Worm (Caenorhabditis elegans) whole organism, L2 larva: ENCODE data around the gene srw-124.
"Not testable (repeated sequence)": the region's sequence is repeated elsewhere in the genome, so short reads cannot be mapped to it uniquely, and the experiment has no call there.

Experiments used
- F13H6.1 ChIP-seq: sonication (generic microtip); optimal IDR thresholded peaks from 2 replicates; lab custom pipeline; 2016; ENCODE audit warnings: missing genetic modification characterization, missing compliant biosample characterization
- R02D3.7 ChIP-seq: fragments of 150-350 bp; optimal IDR thresholded peaks from 2 replicates; lab custom pipeline; 2014; ENCODE audit warnings: missing biosample characterization, missing genetic modification characterization
- Y55F3AM.14 ChIP-seq: fragments of 200-800 bp; sonication (Bioruptor generic); optimal IDR thresholded peaks from 2 replicates; lab custom pipeline; 2018; ENCODE audit warnings: mild to moderate bottlenecking, missing genetic modification characterization, missing compliant biosample characterization
- ZK546.5 ChIP-seq: sonication (generic microtip); optimal IDR thresholded peaks from 2 replicates; lab custom pipeline; 2017; ENCODE audit warnings: missing biosample characterization, missing genetic modification characterization
- alr-1 ChIP-seq: fragments of 150-350 bp; optimal IDR thresholded peaks from 2 replicates; lab custom pipeline; 2014; ENCODE audit warnings: missing biosample characterization, missing genetic modification characterization
- aly-2 ChIP-seq: fragments of 150-350 bp; optimal IDR thresholded peaks from 2 replicates; lab custom pipeline; 2014; ENCODE audit warnings: missing biosample characterization, missing genetic modification characterization
- blmp-1 ChIP-seq: sonication (generic microtip); optimal IDR thresholded peaks from 2 replicates; lab custom pipeline; 2017; ENCODE audit warnings: missing genetic modification characterization, mild to moderate bottlenecking, missing compliant biosample characterization, antibody characterized with exemption, moderate library complexity; ENCODE audit not compliant: insufficient read depth
- ceh-82 ChIP-seq: fragments of 150-350 bp; optimal IDR thresholded peaks from 2 replicates; lab custom pipeline; 2014; ENCODE audit warnings: missing biosample characterization, missing genetic modification characterization
- dmd-4 ChIP-seq: sonication (generic microtip); optimal IDR thresholded peaks from 2 replicates; lab custom pipeline; 2017; ENCODE audit warnings: missing biosample characterization, missing genetic modification characterization
- egl-27 ChIP-seq: sonication (generic microtip); optimal IDR thresholded peaks from 3 replicates; lab custom pipeline; 2017; ENCODE audit warnings: missing biosample characterization, missing genetic modification reagents, missing genetic modification characterization
- elt-1 ChIP-seq: fragments of 150-350 bp; optimal IDR thresholded peaks from 2 replicates; lab custom pipeline; 2014; ENCODE audit warnings: missing biosample characterization, missing genetic modification characterization
- gmeb-1 ChIP-seq: fragments of 150-350 bp; optimal IDR thresholded peaks from 2 replicates; lab custom pipeline; 2014; ENCODE audit warnings: missing biosample characterization, missing genetic modification characterization
- lin-11 ChIP-seq: fragments of 150-350 bp; sonication (generic microtip); optimal IDR thresholded peaks from 2 replicates; lab custom pipeline; 2014; ENCODE audit warnings: missing biosample characterization, missing genetic modification characterization, inconsistent platforms, mixed read lengths
- lin-13 ChIP-seq: fragments of 150-350 bp; optimal IDR thresholded peaks from 2 replicates; lab custom pipeline; 2014; ENCODE audit warnings: missing biosample characterization, missing genetic modification reagents, missing genetic modification characterization
- lsy-2 ChIP-seq, 2 experiments: fragments of 150-350 bp in 1 of 2; sonication (generic microtip) in 1 of 2; optimal IDR thresholded peaks; 2 replicates each; lab custom pipeline; 2014 to 2017; ENCODE audit warnings: missing biosample characterization in 2 of 2, missing genetic modification characterization in 2 of 2
- mbf-1 ChIP-seq: sonication (generic microtip); optimal IDR thresholded peaks from 2 replicates; lab custom pipeline; 2017; ENCODE audit warnings: missing biosample characterization, missing genetic modification characterization
- mdl-1 ChIP-seq, 2 experiments: fragments of 150-350 bp in 1 of 2; sonication (generic microtip) in 1 of 2; optimal IDR thresholded peaks; 2 replicates each; lab custom pipeline; 2017; ENCODE audit warnings: missing biosample characterization in 2 of 2, missing genetic modification characterization in 2 of 2
- nhr-10 ChIP-seq: sonication (generic microtip); optimal IDR thresholded peaks from 2 replicates; lab custom pipeline; 2017; ENCODE audit warnings: missing biosample characterization, missing genetic modification characterization
- nhr-11 ChIP-seq: fragments of 150-350 bp; optimal IDR thresholded peaks from 2 replicates; lab custom pipeline; 2014; ENCODE audit warnings: missing biosample characterization, missing genetic modification characterization
- nhr-12 ChIP-seq: fragments of 150-350 bp; optimal IDR thresholded peaks from 2 replicates; lab custom pipeline; 2014; ENCODE audit warnings: missing biosample characterization, missing genetic modification characterization
- nhr-129 ChIP-seq: fragments of 150-350 bp; optimal IDR thresholded peaks from 2 replicates; lab custom pipeline; 2014; ENCODE audit warnings: missing biosample characterization, missing genetic modification characterization
- nhr-21 ChIP-seq: fragments of 150-350 bp; optimal IDR thresholded peaks from 2 replicates; lab custom pipeline; 2014; ENCODE audit warnings: missing biosample characterization, missing genetic modification characterization
- nhr-23 ChIP-seq: fragments of 150-350 bp; optimal IDR thresholded peaks from 2 replicates; lab custom pipeline; 2014; ENCODE audit warnings: missing biosample characterization, missing genetic modification reagents, missing genetic modification characterization
- nhr-237 ChIP-seq: fragments of 150-350 bp; optimal IDR thresholded peaks from 2 replicates; lab custom pipeline; 2014; ENCODE audit warnings: missing biosample characterization, missing genetic modification characterization
- peb-1 ChIP-seq: fragments of 150-350 bp; optimal IDR thresholded peaks from 2 replicates; lab custom pipeline; 2014; ENCODE audit warnings: missing biosample characterization, missing genetic modification characterization
- skn-1 ChIP-seq: sonication (generic microtip); optimal IDR thresholded peaks from 2 replicates; lab custom pipeline; 2017; ENCODE audit warnings: missing biosample characterization, missing genetic modification characterization
- sma-9 ChIP-seq, 2 experiments: fragments of 150-350 bp in 1 of 2; sonication (generic microtip) in 1 of 2; optimal IDR thresholded peaks; 2 replicates each; lab custom pipeline; 2014 to 2016; ENCODE audit warnings: missing genetic modification characterization in 2 of 2, mild to moderate bottlenecking in 1 of 2, missing biosample characterization in 1 of 2, missing compliant biosample characterization in 1 of 2, missing genetic modification reagents in 1 of 2, moderate library complexity in 1 of 2
- snpc-4 ChIP-seq: fragments of 150-350 bp; optimal IDR thresholded peaks from 2 replicates; lab custom pipeline; 2014; ENCODE audit warnings: missing biosample characterization, missing genetic modification characterization
- unc-39 ChIP-seq: fragments of 150-350 bp; optimal IDR thresholded peaks from 2 replicates; lab custom pipeline; 2014; ENCODE audit warnings: missing biosample characterization, missing genetic modification characterization
- unc-55 ChIP-seq: fragments of 150-350 bp; sonication (generic microtip); optimal IDR thresholded peaks from 3 replicates; lab custom pipeline; 2014; ENCODE audit warnings: missing biosample characterization, missing genetic modification reagents, missing genetic modification characterization
- unc-62 ChIP-seq: fragments of 150-350 bp; optimal IDR thresholded peaks from 2 replicates; lab custom pipeline; 2014; ENCODE audit warnings: missing biosample characterization, missing genetic modification reagents, missing genetic modification characterization
- ztf-1 ChIP-seq: fragments of 200-800 bp; sonication (Bioruptor generic); conservative IDR thresholded peaks from 2 replicates; pipeline ENCODE4 v1.3.6; 2022; ENCODE audit warnings: missing genetic modification characterization, missing compliant biosample characterization
- ztf-11 ChIP-seq: sonication (generic microtip); optimal IDR thresholded peaks from 2 replicates; lab custom pipeline; 2017; ENCODE audit warnings: missing biosample characterization, missing genetic modification characterization
- ztf-4 ChIP-seq: fragments of 150-350 bp; optimal IDR thresholded peaks from 2 replicates; lab custom pipeline; 2014; ENCODE audit warnings: missing biosample characterization, missing genetic modification characterization

srw-124 gene

DNA sequence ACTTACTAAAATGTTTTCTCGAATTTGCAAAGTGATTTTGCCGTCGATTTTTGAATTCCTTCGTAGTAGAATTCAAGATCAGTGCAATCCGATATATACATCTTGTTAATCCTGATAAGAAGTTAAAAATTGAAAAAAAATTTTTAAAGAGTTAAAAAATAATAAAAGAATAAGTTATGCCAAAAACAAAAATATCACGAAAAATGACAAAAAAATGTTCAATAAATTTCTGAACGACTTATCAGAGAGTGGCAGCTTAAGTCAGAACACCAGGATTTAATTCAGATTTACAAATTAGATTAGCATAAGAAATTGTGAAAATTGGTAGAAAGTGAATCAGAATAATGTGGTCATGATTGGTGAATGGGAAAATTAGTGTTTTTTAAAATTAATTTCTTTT is 24.3 kb upstream of the srw-124 start, which contains the start of gene srw-122:
Gene srw-122 (minus strand): TSS at position 101 of the 400 bp plus-strand sequence.
- TF ChIP-seq lsy-2 (tag; optimal IDR thresholded peaks at IDR 0.05; lab: Kevin White, UChicago); blmp-1 (tag; lab: Kevin White, UChicago); ztf-11: not testable (repeated sequence)

DNA sequence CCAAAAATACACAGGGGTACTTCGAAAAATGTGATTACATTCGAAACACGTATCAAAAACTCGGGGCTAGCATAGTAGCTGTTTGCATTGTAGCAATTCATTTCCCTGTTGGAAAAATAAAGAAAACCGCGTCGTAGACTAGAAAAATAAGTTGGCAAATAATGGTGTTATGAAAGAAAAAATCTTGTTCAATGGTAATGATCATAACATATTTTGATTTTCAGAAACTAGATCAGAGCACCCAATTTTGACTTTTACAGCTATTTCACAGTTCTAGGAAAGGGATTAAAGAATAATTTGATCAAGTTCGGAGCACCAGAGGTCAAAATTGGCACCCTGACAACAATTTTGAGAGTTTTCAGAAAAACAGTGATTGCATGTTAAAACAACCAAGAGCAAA is 21.0 kb upstream of the srw-124 start, which contains the start of gene srh-248:
Gene srh-248 (minus strand): TSS at position 101 of the 400 bp plus-strand sequence.
- TF ChIP-seq peb-1 (tag; lab: Kevin White, UChicago); lin-13; mbf-1 (tag; lab: Kevin White, UChicago): not testable (repeated sequence)

DNA sequence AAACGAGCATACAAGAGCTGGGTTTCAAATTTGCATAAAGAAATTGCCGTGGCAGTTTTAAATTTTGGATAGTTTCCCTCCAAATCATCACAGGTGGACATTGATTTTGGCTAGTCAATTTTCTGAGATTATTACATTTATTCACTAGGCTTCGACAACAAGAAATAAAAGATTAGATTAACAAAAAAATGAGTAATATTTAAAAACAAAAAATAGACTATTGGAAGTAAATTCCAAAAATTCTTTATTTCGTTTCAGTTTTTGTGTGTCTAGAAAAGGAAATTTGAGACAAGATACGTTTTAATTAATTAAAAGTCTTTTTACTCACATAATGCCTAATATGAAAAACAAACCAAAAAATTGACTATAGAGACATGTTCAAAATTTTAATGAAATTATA is 18.2 kb upstream of the srw-124 start, which contains the start of gene srw-142:
Gene srw-142 (minus strand): TSS at position 101 of the 400 bp plus-strand sequence.
- TF ChIP-seq unc-39 (tag; lab: Kevin White, UChicago) (no peak), ztf-1 (GFP tag; lab: Robert Waterston, UW) (no peak), ztf-4 (tag; lab: Kevin White, UChicago) (no peak), nhr-12 (tag; lab: Kevin White, UChicago) (no peak), snpc-4 (tag; lab: Kevin White, UChicago) (no peak), R02D3.7 (tag; lab: Kevin White, UChicago) (no peak), gmeb-1 (tag; lab: Kevin White, UChicago) (no peak), nhr-237 (no peak), ztf-11 (no peak), mbf-1 (tag; lab: Kevin White, UChicago) (no peak), skn-1 (tag; lab: Kevin White, UChicago) (no peak), aly-2 (no peak), nhr-21 (tag; lab: Kevin White, UChicago) (no peak)
- TF ChIP-seq, all 48 proteins: peak for 0

DNA sequence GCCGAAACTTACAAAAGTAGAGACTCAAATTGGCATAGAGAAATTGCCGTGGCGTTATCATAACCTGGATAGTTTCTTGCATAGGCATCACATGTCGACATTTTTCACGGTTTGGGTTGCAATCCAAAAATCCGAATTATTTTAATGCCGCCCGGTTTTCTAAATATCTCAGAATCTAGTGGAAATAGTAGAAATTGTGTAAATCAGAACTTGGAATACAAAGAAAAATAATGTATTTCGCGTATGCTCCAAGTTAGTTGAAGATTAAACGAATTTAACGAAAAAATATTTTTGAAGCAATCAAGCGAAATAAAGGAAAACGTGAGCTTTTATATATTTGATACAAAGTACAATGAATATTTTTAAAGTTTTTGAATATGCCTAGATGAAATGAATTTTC is 15.5 kb upstream of the srw-124 start, which contains the start of gene srw-144:
Gene srw-144 (minus strand): TSS at position 101 of the 400 bp plus-strand sequence.
- TF ChIP-seq nhr-129 (tag; lab: Kevin White, UChicago) (no peak), blmp-1 (tag; lab: Kevin White, UChicago) (no peak), nhr-237 (no peak), nhr-10 (tag; lab: Kevin White, UChicago) (no peak), skn-1 (tag; lab: Kevin White, UChicago) (no peak), dmd-4 (tag; lab: Kevin White, UChicago) (no peak), unc-62 (GFP tag; lab: Kevin White, UChicago) (no peak), lin-11 (no peak), ztf-4 (tag; lab: Kevin White, UChicago) (no peak), Y55F3AM.14 (GFP tag; lab: Kevin White, UChicago) (no peak), egl-27 (tag; lab: Kevin White, UChicago) (no peak), F13H6.1 (no peak), sma-9 (GFP tag; optimal IDR thresholded peaks at IDR 0.05; lab: Kevin White, UChicago) (no peak), sma-9 (tag; optimal IDR thresholded peaks at IDR 0.05; lab: Kevin White, UChicago) (no peak), R02D3.7 (tag; lab: Kevin White, UChicago) (no peak), unc-55 (GFP tag; lab: Kevin White, UChicago) (no peak)

DNA sequence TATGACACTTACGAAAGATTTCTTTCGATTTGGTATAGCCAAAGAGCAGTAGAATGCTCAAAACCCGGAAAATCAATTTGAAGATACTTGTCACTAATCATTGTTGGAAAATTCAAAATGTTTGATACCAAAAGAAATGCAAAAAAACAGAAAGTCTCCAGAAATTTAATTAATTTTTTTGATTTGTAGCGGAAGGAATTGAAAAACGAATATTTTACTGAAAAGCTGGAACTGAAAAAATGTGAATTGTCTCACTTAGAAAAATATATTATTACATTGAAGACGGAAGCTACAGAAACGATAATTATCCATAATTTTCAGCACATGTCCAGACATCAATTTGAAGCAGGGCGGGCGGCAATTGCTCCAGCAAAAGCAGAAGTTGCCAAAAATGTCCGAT is 13.4 kb upstream of the srw-124 start, which contains the start of gene srw-138:
Gene srw-138 (minus strand): TSS at position 101 of the 400 bp plus-strand sequence.
- TF ChIP-seq aly-2: no peak

DNA sequence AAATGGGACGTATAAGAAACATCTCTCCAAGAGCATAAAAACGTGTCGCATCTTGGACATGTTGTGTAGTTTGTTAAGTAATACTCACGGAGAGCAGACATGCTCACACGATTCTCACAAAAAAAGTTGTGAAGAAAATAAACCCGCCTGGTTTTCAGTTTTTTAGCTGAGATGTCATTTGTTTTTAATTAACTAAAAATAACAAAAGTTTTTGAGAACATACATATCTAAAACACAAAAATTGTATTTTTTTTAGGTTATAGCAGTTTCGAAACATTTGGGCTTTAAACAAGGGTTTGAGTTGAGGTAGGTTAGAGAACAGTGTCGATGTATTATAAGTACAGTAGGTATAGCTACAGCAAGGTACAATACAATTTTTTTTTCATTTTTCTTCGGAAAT is 11.6 kb upstream of the srw-124 start, which contains the start of gene srh-88:
Gene srh-88 (minus strand): TSS at position 101 of the 400 bp plus-strand sequence.
- no peak for TF ChIP-seq nhr-11
- no peak for TF ChIP-seq elt-1 (tag; lab: Kevin White, UChicago)
- TF ChIP-seq alr-1 (tag; lab: Kevin White, UChicago): no peak
- no peak for TF ChIP-seq nhr-23
- no peak for TF ChIP-seq skn-1 (tag; lab: Kevin White, UChicago)
- no peak for TF ChIP-seq ceh-82 (tag; lab: Kevin White, UChicago)
- no peak for TF ChIP-seq unc-62 (GFP tag; lab: Kevin White, UChicago)
- TF ChIP-seq ZK546.5 (tag; lab: Kevin White, UChicago): no peak
- no peak for TF ChIP-seq mdl-1 (tag; optimal IDR thresholded peaks at IDR 0.05; lab: Kevin White, UChicago)
- TF ChIP-seq nhr-237: no peak
- TF ChIP-seq ztf-11: no peak
- TF ChIP-seq Y55F3AM.14 (GFP tag; lab: Kevin White, UChicago): no peak
